Worm (Caenorhabditis elegans) whole organism, mixed stage, embryonic: ENCODE results near the gene Y54G11A.1.
A peak's percentile ranks its signal among the peaks of the same experiment; 100 is the strongest.

Experiments used
- M03D4.4 ChIP-seq: sonication (generic microtip); optimal IDR thresholded peaks from 2 replicates; lab custom pipeline; 2017; ENCODE audit warnings: mild to moderate bottlenecking, missing genetic modification characterization, missing compliant biosample characterization
- bed-3 ChIP-seq: fragments of 200-800 bp; sonication (Bioruptor generic); optimal IDR thresholded peaks from 3 replicates; lab custom pipeline; 2018; ENCODE audit warnings: mild to moderate bottlenecking, missing genetic modification characterization, moderate library complexity, missing compliant biosample characterization
- blmp-1 ChIP-seq: fragments of 150-350 bp; optimal IDR thresholded peaks from 2 replicates; lab custom pipeline; 2014; ENCODE audit warnings: missing biosample characterization, missing genetic modification characterization
- ceh-39 ChIP-seq: fragments of 150-350 bp; optimal IDR thresholded peaks from 2 replicates; lab custom pipeline; 2014; ENCODE audit warnings: missing biosample characterization, missing genetic modification characterization
- ceh-43 ChIP-seq: fragments of 200-800 bp; sonication (Bioruptor generic); optimal IDR thresholded peaks from 2 replicates; lab custom pipeline; 2018; ENCODE audit warnings: mild to moderate bottlenecking, missing genetic modification characterization, moderate library complexity, missing compliant biosample characterization
- ceh-83 ChIP-seq: fragments of 200-800 bp; sonication (Bioruptor generic); optimal IDR thresholded peaks from 2 replicates; lab custom pipeline; 2018; ENCODE audit warnings: mild to moderate bottlenecking, missing genetic modification characterization, missing compliant biosample characterization
- ces-1 ChIP-seq: fragments of 150-350 bp; optimal IDR thresholded peaks from 2 replicates; lab custom pipeline; 2014; ENCODE audit warnings: missing biosample characterization, missing genetic modification reagents, missing genetic modification characterization
- cnd-1 ChIP-seq: fragments of 200-800 bp; sonication (Bioruptor generic); optimal IDR thresholded peaks from 2 replicates; lab custom pipeline; 2018; ENCODE audit warnings: mild to moderate bottlenecking, missing genetic modification characterization, missing compliant biosample characterization
- drap-1 ChIP-seq: fragments of 200-800 bp; sonication (Bioruptor generic); optimal IDR thresholded peaks from 3 replicates; lab custom pipeline; 2018; ENCODE audit warnings: mild to moderate bottlenecking, missing genetic modification characterization, missing compliant biosample characterization
- elt-1 ChIP-seq: sonication (generic microtip); optimal IDR thresholded peaks from 2 replicates; lab custom pipeline; 2017; ENCODE audit warnings: missing genetic modification characterization, mild to moderate bottlenecking, missing compliant biosample characterization, antibody characterized with exemption, moderate library complexity, borderline replicate concordance; ENCODE audit not compliant: insufficient read depth
- elt-3 ChIP-seq: fragments of 150-350 bp; optimal IDR thresholded peaks from 2 replicates; lab custom pipeline; 2014; ENCODE audit warnings: missing biosample characterization, missing genetic modification characterization
- flh-1 ChIP-seq: fragments of 200-800 bp; sonication (Bioruptor generic); optimal IDR thresholded peaks from 2 replicates; lab custom pipeline; 2018; ENCODE audit warnings: mild to moderate bottlenecking, missing genetic modification characterization, moderate library complexity, missing compliant biosample characterization
- ham-2 ChIP-seq: fragments of 200-800 bp; sonication (Bioruptor generic); optimal IDR thresholded peaks from 2 replicates; lab custom pipeline; 2018; ENCODE audit warnings: mild to moderate bottlenecking, missing genetic modification characterization, missing compliant biosample characterization
- hlh-1 ChIP-seq: fragments of 150-350 bp; optimal IDR thresholded peaks from 2 replicates; lab custom pipeline; 2014; ENCODE audit warnings: missing biosample characterization, missing genetic modification reagents, missing genetic modification characterization
- lin-13 ChIP-seq: fragments of 150-350 bp; optimal IDR thresholded peaks from 2 replicates; lab custom pipeline; 2014; ENCODE audit warnings: missing biosample characterization, missing genetic modification characterization
- lin-32 ChIP-seq: fragments of 200-800 bp; sonication (Bioruptor generic); optimal IDR thresholded peaks from 2 replicates; lab custom pipeline; 2018; ENCODE audit warnings: mild to moderate bottlenecking, missing genetic modification characterization, missing compliant biosample characterization
- lsy-2 ChIP-seq: fragments of 150-350 bp; optimal IDR thresholded peaks from 2 replicates; lab custom pipeline; 2014; ENCODE audit warnings: missing biosample characterization, missing genetic modification characterization
- mab-5 ChIP-seq: fragments of 150-350 bp; optimal IDR thresholded peaks from 2 replicates; lab custom pipeline; 2014; ENCODE audit warnings: missing biosample characterization, missing genetic modification characterization
- mep-1 ChIP-seq: fragments of 150-350 bp; optimal IDR thresholded peaks from 2 replicates; lab custom pipeline; 2017; ENCODE audit warnings: missing biosample characterization, missing genetic modification reagents, missing genetic modification characterization, inconsistent platforms
- mls-2 ChIP-seq: sonication (generic microtip); optimal IDR thresholded peaks from 2 replicates; lab custom pipeline; 2016; ENCODE audit warnings: mild to moderate bottlenecking, missing genetic modification characterization, moderate library complexity, missing compliant biosample characterization
- nhr-12 ChIP-seq: fragments of 150-350 bp; optimal IDR thresholded peaks from 2 replicates; lab custom pipeline; 2014; ENCODE audit warnings: missing biosample characterization, missing genetic modification characterization
- nhr-2 ChIP-seq: fragments of 150-350 bp; optimal IDR thresholded peaks from 2 replicates; lab custom pipeline; 2014; ENCODE audit warnings: missing biosample characterization, missing genetic modification characterization
- nhr-237 ChIP-seq: fragments of 150-350 bp; optimal IDR thresholded peaks from 2 replicates; lab custom pipeline; 2014; ENCODE audit warnings: missing biosample characterization, missing genetic modification characterization
- nhr-28 ChIP-seq: fragments of 150-350 bp; optimal IDR thresholded peaks from 2 replicates; lab custom pipeline; 2014; ENCODE audit warnings: missing biosample characterization, missing genetic modification characterization
- nhr-76 ChIP-seq: sonication (generic microtip); optimal IDR thresholded peaks from 2 replicates; lab custom pipeline; 2017; ENCODE audit warnings: missing biosample characterization, missing genetic modification characterization
- pha-4 ChIP-seq: fragments of 150-350 bp; optimal IDR thresholded peaks from 2 replicates; lab custom pipeline; 2018; ENCODE audit warnings: missing biosample characterization, missing genetic modification reagents, missing genetic modification characterization
- sem-2 ChIP-seq: fragments of 200-800 bp; sonication (Bioruptor generic); optimal IDR thresholded peaks from 2 replicates; lab custom pipeline; 2018; ENCODE audit warnings: mild to moderate bottlenecking, missing genetic modification characterization, missing compliant biosample characterization
- snpc-4 ChIP-seq: fragments of 150-350 bp; optimal IDR thresholded peaks from 2 replicates; lab custom pipeline; 2014; ENCODE audit warnings: missing biosample characterization, missing genetic modification characterization
- sptf-1 ChIP-seq: sonication (generic microtip); optimal IDR thresholded peaks from 2 replicates; lab custom pipeline; 2017; ENCODE audit warnings: mild to moderate bottlenecking, missing genetic modification characterization, moderate library complexity, missing compliant biosample characterization
- tbx-8 ChIP-seq: fragments of 200-800 bp; sonication (Bioruptor generic); optimal IDR thresholded peaks from 2 replicates; lab custom pipeline; 2018; ENCODE audit warnings: mild to moderate bottlenecking, missing genetic modification characterization, moderate library complexity, missing compliant biosample characterization
- unc-120 ChIP-seq: sonication (generic microtip); optimal IDR thresholded peaks from 2 replicates; lab custom pipeline; 2017; ENCODE audit warnings: missing genetic modification characterization, missing compliant biosample characterization; ENCODE audit not compliant: poor library complexity, severe bottlenecking
- unc-39 ChIP-seq: fragments of 150-350 bp; optimal IDR thresholded peaks from 2 replicates; lab custom pipeline; 2014; ENCODE audit warnings: missing biosample characterization, missing genetic modification characterization
- unc-62 ChIP-seq: fragments of 150-350 bp; optimal IDR thresholded peaks from 2 replicates; lab custom pipeline; 2014; ENCODE audit warnings: missing biosample characterization, missing genetic modification reagents, missing genetic modification characterization
- zip-8 ChIP-seq: fragments of 150-350 bp; optimal IDR thresholded peaks from 2 replicates; lab custom pipeline; 2014; ENCODE audit warnings: missing biosample characterization, missing genetic modification characterization
- ztf-11 ChIP-seq: fragments of 150-350 bp; optimal IDR thresholded peaks from 2 replicates; lab custom pipeline; 2014; ENCODE audit warnings: missing biosample characterization, missing genetic modification characterization

Y54G11A.1 gene

DNA sequence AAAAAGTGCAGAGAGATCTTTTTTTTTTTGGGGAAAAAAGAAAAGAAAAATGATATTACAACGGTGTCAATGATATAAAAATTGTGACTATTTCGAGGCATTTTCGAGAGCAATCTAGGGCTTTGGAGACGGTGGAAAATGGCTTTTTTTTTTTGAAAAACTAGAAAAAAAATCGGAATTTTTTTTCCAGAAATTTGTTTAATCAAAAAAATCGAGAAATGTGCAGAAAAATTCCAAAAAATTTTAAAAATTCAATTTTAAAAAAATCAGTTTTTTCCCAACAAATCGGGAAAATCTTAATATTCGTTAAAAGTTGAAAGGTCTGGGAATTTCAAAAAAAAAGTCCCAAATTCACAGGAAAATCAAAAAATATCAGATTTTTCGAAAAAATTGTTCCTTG, 12.2 kb downstream of the Y54G11A.1 start, which contains the start of gene Y54G11A.19:
Gene Y54G11A.19 (minus strand): TSS at position 101 of the 400 bp plus-strand sequence.
- TF ChIP-seq ceh-43 (GFP tag; lab: Kevin White, UChicago), result no peak
- no peak for TF ChIP-seq mab-5 (tag; lab: Kevin White, UChicago)
- TF ChIP-seq ceh-83 (GFP tag; lab: Kevin White, UChicago), result no peak
- TF ChIP-seq ztf-11 (tag; lab: Kevin White, UChicago), result no peak
- TF ChIP-seq cnd-1 (tag; lab: Kevin White, UChicago), result no peak
- TF ChIP-seq hlh-1 (tag; lab: Kevin White, UChicago), result no peak

DNA sequence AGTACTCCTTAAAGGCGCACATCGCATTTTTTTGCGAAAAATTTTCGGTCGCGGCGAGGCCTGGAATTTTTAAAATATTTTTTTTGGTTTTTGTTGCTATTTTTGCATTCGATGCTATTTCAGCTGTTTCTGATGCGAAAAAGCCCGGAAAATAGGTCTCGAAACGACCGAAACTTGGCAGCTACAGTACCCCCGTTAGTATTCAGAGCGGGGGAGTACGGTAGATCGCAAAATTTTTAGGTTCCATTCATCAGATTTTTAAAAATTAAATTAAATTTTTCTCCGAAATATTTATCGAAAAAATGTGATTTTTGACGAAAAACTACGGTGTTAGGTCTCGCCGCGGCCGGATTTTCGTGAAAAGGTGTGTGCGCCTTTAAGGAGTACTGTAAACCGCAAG, 13.1 kb downstream of the Y54G11A.1 start:
- TF ChIP-seq nhr-12 (tag; lab: Kevin White, UChicago), result no peak
- no peak for TF ChIP-seq ceh-39 (tag; lab: Kevin White, UChicago)
- TF ChIP-seq snpc-4 (tag; lab: Kevin White, UChicago), result no peak

DNA sequence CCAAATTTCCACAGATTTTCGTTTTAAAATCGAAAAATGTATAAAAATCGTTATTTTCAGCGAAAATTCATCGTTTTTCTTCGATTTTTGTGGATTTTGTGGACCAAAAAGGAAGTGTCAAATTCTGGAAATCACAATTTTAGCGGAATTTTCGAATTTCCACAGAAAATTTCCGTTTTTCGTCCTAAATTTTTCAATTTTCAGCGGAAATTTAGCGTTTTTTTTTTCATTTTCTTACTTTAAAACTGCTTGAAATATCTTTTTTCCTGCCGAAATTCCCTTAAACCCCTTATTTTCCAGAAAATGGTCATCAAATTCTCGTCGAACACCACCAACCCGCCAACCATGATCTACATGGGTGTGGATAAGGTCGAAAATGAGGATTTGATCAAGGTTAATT, 16.9 kb downstream of the Y54G11A.1 start, which contains the start of gene Y54G11A.2:
Gene Y54G11A.2 (plus strand): TSS at position 301 of the 400 bp plus-strand sequence.
- TF ChIP-seq ham-2 (GFP tag; lab: Kevin White, UChicago) (no peak), mab-5 (tag; lab: Kevin White, UChicago) (no peak), nhr-237 (no peak), pha-4 (tag; lab: Kevin White, UChicago) (no peak), sptf-1 (tag; lab: Kevin White, UChicago) (no peak), blmp-1 (no peak), ceh-43 (GFP tag; lab: Kevin White, UChicago) (no peak), ces-1 (GFP tag; lab: Kevin White, UChicago) (no peak)

DNA sequence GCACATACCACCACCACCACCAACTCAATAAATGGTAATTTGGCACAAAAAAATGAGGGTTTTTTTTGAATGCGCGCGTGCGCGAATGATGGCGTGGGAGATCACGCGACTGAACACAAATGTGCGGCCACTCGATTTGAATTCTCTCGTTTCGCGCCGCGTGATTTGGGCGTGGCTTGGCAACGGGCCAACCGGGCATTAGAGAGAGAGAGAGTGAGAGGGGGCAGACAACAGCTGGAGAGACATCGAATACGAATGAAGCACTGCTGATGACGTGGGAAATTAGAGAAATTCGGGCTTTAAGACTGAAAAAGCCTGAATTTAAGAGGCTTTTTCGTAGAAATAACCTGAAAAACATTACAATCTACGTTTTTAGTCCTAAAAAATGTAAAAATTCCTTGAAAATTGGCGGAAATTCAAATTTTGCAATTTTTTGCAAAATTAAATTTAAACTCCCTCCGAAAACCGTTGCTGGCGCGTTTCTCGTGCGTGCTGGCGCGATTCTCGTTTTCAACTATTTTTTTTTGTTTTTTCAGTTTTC, 17.5 kb downstream of the Y54G11A.1 start:
- TF ChIP-seq elt-1 (tag; lab: Kevin White, UChicago) (peak; percentile 34), lsy-2 (peak; percentile 79), cnd-1 (tag; lab: Kevin White, UChicago) (peak; percentile 92), lin-32 (GFP tag; lab: Kevin White, UChicago) (peak; percentile 85), mep-1 (tag; lab: Kevin White, UChicago) (peak; percentile 44), ham-2 (GFP tag; lab: Kevin White, UChicago) (peak; percentile 18), nhr-12 (tag; lab: Kevin White, UChicago) (peak; percentile 1), drap-1 (peak; percentile 78), flh-1 (peak; percentile 8), unc-120 (tag; lab: Kevin White, UChicago) (peak; percentile 75), unc-62 (GFP tag; lab: Kevin White, UChicago) (peak; percentile 26), zip-8 (tag; lab: Kevin White, UChicago) (no peak), bed-3 (GFP tag; lab: Kevin White, UChicago) (no peak), hlh-1 (tag; lab: Kevin White, UChicago) (peak; percentile 7), pha-4 (tag; lab: Kevin White, UChicago) (peak; percentile 87), ces-1 (GFP tag; lab: Kevin White, UChicago) (peak; percentile 94), sem-2 (GFP tag; lab: Kevin White, UChicago) (peak; percentile 19), snpc-4 (tag; lab: Kevin White, UChicago) (no peak), tbx-8 (peak; percentile 75), ztf-11 (tag; lab: Kevin White, UChicago) (peak; percentile 63), nhr-237 (peak; percentile 53), blmp-1 (peak; percentile 39), M03D4.4 (tag; lab: Kevin White, UChicago) (peak; percentile 64), mls-2 (peak; percentile 89), nhr-28 (tag; lab: Kevin White, UChicago) (peak; percentile 6), sptf-1 (tag; lab: Kevin White, UChicago) (peak; percentile 86), nhr-2 (peak; percentile 31), unc-39 (peak; percentile 78), mab-5 (tag; lab: Kevin White, UChicago) (no peak), ceh-83 (GFP tag; lab: Kevin White, UChicago) (peak; percentile 81), nhr-76 (tag; lab: Kevin White, UChicago) (no peak), ceh-43 (GFP tag; lab: Kevin White, UChicago) (peak; percentile 7), ceh-39 (tag; lab: Kevin White, UChicago) (peak; percentile 60), elt-3 (no peak), lin-13 (peak; percentile 70)
